Fruit fly (Drosophila melanogaster): ENCODE measurements around the gene Pfdn6.

The Pfdn6 gene

DNA sequence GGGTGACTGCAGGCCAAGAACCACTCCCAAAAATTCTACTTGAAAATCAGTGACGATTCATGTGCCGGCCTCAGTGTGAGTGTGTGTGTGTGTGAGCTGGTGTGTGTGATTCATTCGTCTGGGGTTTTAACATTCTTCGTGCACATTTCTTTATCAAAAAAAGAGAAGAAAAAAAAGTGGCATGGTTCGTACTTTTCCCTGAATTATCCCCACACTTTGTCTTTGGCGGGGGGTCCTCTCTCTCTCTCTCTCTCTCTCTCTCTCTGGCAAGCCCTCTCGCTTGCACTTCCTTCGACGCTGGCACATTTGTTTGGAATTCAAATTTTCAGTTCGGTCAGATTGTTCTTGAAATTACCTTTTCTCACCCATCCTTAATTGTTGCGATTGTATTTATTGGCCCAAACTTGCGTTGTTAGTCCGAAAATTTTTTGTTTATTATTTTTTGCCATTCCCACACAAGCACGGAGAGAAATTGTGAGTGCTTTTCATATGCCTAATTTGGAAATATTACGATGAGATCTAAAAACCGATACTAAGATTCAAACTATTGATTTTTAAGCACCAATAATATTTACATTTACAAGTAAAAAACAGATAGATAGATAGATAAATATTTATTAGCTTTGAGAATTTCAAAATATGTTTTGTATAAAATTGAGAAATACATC lies 5.7 kb downstream of the Pfdn6 start (continued):
- no peak for TF ChIP-seq CG1233 (GFP tag; optimal IDR thresholded peaks at IDR 0.05)
- no peak for TF ChIP-seq CG8924 (tag; optimal IDR thresholded peaks at IDR 0.05)
- TF ChIP-seq grn (GFP tag; optimal IDR thresholded peaks at IDR 0.05): no peak
- no peak for TF ChIP-seq Myb (GFP tag; optimal IDR thresholded peaks at IDR 0.05)
- no peak for TF ChIP-seq dimm (GFP tag; IDR thresholded peaks at IDR 0.05)
- TF ChIP-seq tin (GFP tag; optimal IDR thresholded peaks at IDR 0.05): no peak
- TF ChIP-seq slbo (GFP tag; IDR thresholded peaks at IDR 0.05): peak; percentile 56; the same call in 1 of the 2 replicates
- TF ChIP-seq CG9727 (GFP tag; optimal IDR thresholded peaks at IDR 0.05): no peak
- no peak for TF ChIP-seq CkIIα-i1 (GFP tag; IDR thresholded peaks at IDR 0.05)
- no peak for TF ChIP-seq CG17802 (tag; optimal IDR thresholded peaks at IDR 0.05)
- 0 out of 2 replicates have a peak, but pooled peaks have one; percentile 12 for TF ChIP-seq rib (GFP tag; IDR thresholded peaks at IDR 0.05)
- TF ChIP-seq Ada2b (GFP tag; IDR thresholded peaks at IDR 0.05): no peak
- TF ChIP-seq CG1602 (GFP tag; optimal IDR thresholded peaks at IDR 0.05): no peak
- no peak for TF ChIP-seq CG10431 (GFP tag; optimal IDR thresholded peaks at IDR 0.05)
- no peak for TF ChIP-seq Mad (GFP tag; optimal IDR thresholded peaks at IDR 0.05)
- no peak for TF ChIP-seq cad (GFP tag; optimal IDR thresholded peaks at IDR 0.05)
- TF ChIP-seq bcd (GFP tag; optimal IDR thresholded peaks at IDR 0.05): no peak
- 0 out of 2 replicates have a peak, but pooled peaks have one; percentile 7 for TF ChIP-seq Rfx (GFP tag; IDR thresholded peaks at IDR 0.05)
- no peak for TF ChIP-seq CG7786 (GFP tag; optimal IDR thresholded peaks at IDR 0.05)
- no peak for TF ChIP-seq nmo (GFP tag; optimal IDR thresholded peaks at IDR 0.05)
- TF ChIP-seq E2f2 (GFP tag; IDR thresholded peaks at IDR 0.05): 0 out of 2 replicates have a peak, but pooled peaks have one; percentile 6
- no peak for TF ChIP-seq sc (optimal IDR thresholded peaks at IDR 0.05)
- TF ChIP-seq sc (GFP tag; optimal IDR thresholded peaks at IDR 0.05): no peak
- no peak for TF ChIP-seq Gsc (GFP tag; IDR thresholded peaks at IDR 0.05)
- TF ChIP-seq CG9609 (GFP tag; optimal IDR thresholded peaks at IDR 0.05): no peak
- TF ChIP-seq CG9437 (GFP tag; optimal IDR thresholded peaks at IDR 0.05): peak; percentile 31
- TF ChIP-seq Fer3 (tag; optimal IDR thresholded peaks at IDR 0.05): peak; percentile 47
- TF ChIP-seq her (GFP tag; optimal IDR thresholded peaks at IDR 0.05): no peak
- no peak for TF ChIP-seq CHES-1-like (GFP tag; optimal IDR thresholded peaks at IDR 0.05)
- TF ChIP-seq crc (GFP tag; optimal IDR thresholded peaks at IDR 0.05): no peak
- TF ChIP-seq CG12744 (GFP tag; optimal IDR thresholded peaks at IDR 0.05): no peak
- no peak for TF ChIP-seq mirr (GFP tag; optimal IDR thresholded peaks at IDR 0.05)
- TF ChIP-seq nerfin-1 (tag; optimal IDR thresholded peaks at IDR 0.05): no peak
- no peak for TF ChIP-seq CG10267 (tag; optimal IDR thresholded peaks at IDR 0.05)
- TF ChIP-seq Bgb (GFP tag; IDR thresholded peaks at IDR 0.05; ENCODE audit: partially characterized antibody): no peak
- no peak for TF ChIP-seq bowl (GFP tag; IDR thresholded peaks at IDR 0.05)
- TF ChIP-seq az2 (GFP tag; optimal IDR thresholded peaks at IDR 0.05): no peak
- TF ChIP-seq toy (GFP tag; IDR thresholded peaks at IDR 0.05): no peak
- TF ChIP-seq Sox102F (GFP tag; optimal IDR thresholded peaks at IDR 0.05): peak; percentile 43
- no peak for TF ChIP-seq ro (GFP tag; IDR thresholded peaks at IDR 0.05)
- no peak for TF ChIP-seq TFAM (GFP tag; optimal IDR thresholded peaks at IDR 0.05)
- TF ChIP-seq z (GFP tag; IDR thresholded peaks at IDR 0.05): no peak
- TF ChIP-seq CG11093 (GFP tag; IDR thresholded peaks at IDR 0.05): no peak
- no peak for TF ChIP-seq CG13296 (GFP tag; optimal IDR thresholded peaks at IDR 0.05)
- TF ChIP-seq ATbp (GFP tag; optimal IDR thresholded peaks at IDR 0.05): no peak
- no peak for TF ChIP-seq ttk (GFP tag; IDR thresholded peaks at IDR 0.05)
- peak; percentile 40 for TF ChIP-seq Bteb2 (GFP tag; optimal IDR thresholded peaks at IDR 0.05)
- no peak for TF ChIP-seq C15 (GFP tag; IDR thresholded peaks at IDR 0.05)
- TF ChIP-seq Side (GFP tag; optimal IDR thresholded peaks at IDR 0.05): no peak
- no peak for TF ChIP-seq Antp (GFP tag; optimal IDR thresholded peaks at IDR 0.05)
- peak; percentile 59 for TF ChIP-seq zf30C (GFP tag; optimal IDR thresholded peaks at IDR 0.05)
- peak; percentile 22 for TF ChIP-seq slp2 (GFP tag; optimal IDR thresholded peaks at IDR 0.05)

Data from whole organism, embryonic.